Fruit fly (Drosophila melanogaster): ENCODE data around the gene Pxt.
A peak's percentile ranks its signal among the peaks of the same experiment; 100 is the strongest.

Pxt gene

dm6 chr3R:17670857-17671336 is 48.4 kb upstream of the Pxt start, which contains the start of the genes CG7523 and Mps1 (continued):
- no peak for TF ChIP-seq CG2129 (GFP tag; IDR thresholded peaks at IDR 0.05; ENCODE audit: partially characterized antibody)
- no peak for TF ChIP-seq B-H2 (GFP tag; optimal IDR thresholded peaks at IDR 0.05)
- TF ChIP-seq gt (GFP tag; IDR thresholded peaks at IDR 0.05), result no peak
- no peak for TF ChIP-seq wek (GFP tag; optimal IDR thresholded peaks at IDR 0.05)
- no peak for TF ChIP-seq unpg (GFP tag; optimal IDR thresholded peaks at IDR 0.05)
- TF ChIP-seq CG15514 (GFP tag; optimal IDR thresholded peaks at IDR 0.05), result peak; percentile 73
- peak; percentile 79 for TF ChIP-seq CG12391 (tag; optimal IDR thresholded peaks at IDR 0.05)
- TF ChIP-seq slou (GFP tag; optimal IDR thresholded peaks at IDR 0.05), result no peak
- TF ChIP-seq Ada2b (GFP tag; IDR thresholded peaks at IDR 0.05), result no peak
- TF ChIP-seq CG1647 (GFP tag; optimal IDR thresholded peaks at IDR 0.05), result no peak
- peak; percentile 30; the same call in 1 of the 2 replicates for TF ChIP-seq amos (GFP tag; IDR thresholded peaks at IDR 0.05; ENCODE audit: partially characterized antibody)
- TF ChIP-seq al (GFP tag; IDR thresholded peaks at IDR 0.05), result no peak
- no peak for TF ChIP-seq seq (GFP tag; IDR thresholded peaks at IDR 0.05)
- no peak for TF ChIP-seq CG10565 (GFP tag; optimal IDR thresholded peaks at IDR 0.05)
- no peak for TF ChIP-seq CG11456 (GFP tag; IDR thresholded peaks at IDR 0.05)
- TF ChIP-seq C15 (GFP tag; IDR thresholded peaks at IDR 0.05), result no peak
- no peak for TF ChIP-seq nerfin-1 (tag; optimal IDR thresholded peaks at IDR 0.05)
- peak; percentile 10 for TF ChIP-seq CG15696 (tag; optimal IDR thresholded peaks at IDR 0.05)
- TF ChIP-seq CG16779 (GFP tag; IDR thresholded peaks at IDR 0.05), result no peak
- TF ChIP-seq maf-S (GFP tag; optimal IDR thresholded peaks at IDR 0.05), result no peak
- no peak for TF ChIP-seq Meics (GFP tag; optimal IDR thresholded peaks at IDR 0.05)
- TF ChIP-seq Gug (GFP tag; IDR thresholded peaks at IDR 0.05), result no peak
- peak; percentile 68 for TF ChIP-seq CG12659 (GFP tag; optimal IDR thresholded peaks at IDR 0.05)
- TF ChIP-seq Dp (GFP tag; optimal IDR thresholded peaks at IDR 0.05), result peak; percentile 78
- peak; percentile 66 for TF ChIP-seq CG1603 (tag; optimal IDR thresholded peaks at IDR 0.05)
- no peak for TF ChIP-seq pnt (GFP tag; optimal IDR thresholded peaks at IDR 0.05)
- TF ChIP-seq CG2120 (GFP tag; optimal IDR thresholded peaks at IDR 0.05), result no peak
- no peak for TF ChIP-seq CG12769 (tag; optimal IDR thresholded peaks at IDR 0.05)
- TF ChIP-seq sob (GFP tag; IDR thresholded peaks at IDR 0.05), result no peak
- no peak for TF ChIP-seq CG10321 (GFP tag; IDR thresholded peaks at IDR 0.05)
- no peak for TF ChIP-seq E2f1 (GFP tag; IDR thresholded peaks at IDR 0.05)
- peak; percentile 43 for TF ChIP-seq Sry-δ (GFP tag; optimal IDR thresholded peaks at IDR 0.05)
- TF ChIP-seq Drgx (GFP tag; IDR thresholded peaks at IDR 0.05), result no peak
- no peak for TF ChIP-seq mld (GFP tag; IDR thresholded peaks at IDR 0.05; ENCODE audit: partially characterized antibody)
- no peak for TF ChIP-seq ac (GFP tag; optimal IDR thresholded peaks at IDR 0.05)
- no peak for TF ChIP-seq fd3F (GFP tag; optimal IDR thresholded peaks at IDR 0.05)
- no peak for TF ChIP-seq HLH3B (GFP tag; IDR thresholded peaks at IDR 0.05)
- TF ChIP-seq croc (GFP tag; conservative IDR thresholded peaks at IDR 0.05), result no peak
- TF ChIP-seq run (tag; optimal IDR thresholded peaks at IDR 0.05), result no peak
- TF ChIP-seq CG18011 (GFP tag; optimal IDR thresholded peaks at IDR 0.05), result no peak
- TF ChIP-seq Bdp1 (GFP tag; optimal IDR thresholded peaks at IDR 0.05), result no peak
- TF ChIP-seq Hsf (GFP tag; optimal IDR thresholded peaks at IDR 0.05), result no peak
- TF ChIP-seq fd102C (GFP tag; optimal IDR thresholded peaks at IDR 0.05), result no peak
- no peak for TF ChIP-seq CG1602 (GFP tag; optimal IDR thresholded peaks at IDR 0.05)
- TF ChIP-seq CG4404 (GFP tag; IDR thresholded peaks at IDR 0.05), result no peak
- no peak for TF ChIP-seq tll (GFP tag; optimal IDR thresholded peaks at IDR 0.05)
- no peak for TF ChIP-seq bab2 (GFP tag; optimal IDR thresholded peaks at IDR 0.05)
- no peak for TF ChIP-seq emc (GFP tag; optimal IDR thresholded peaks at IDR 0.05)
- TF ChIP-seq knrl (GFP tag; IDR thresholded peaks at IDR 0.05; ENCODE audit: partially characterized antibody), result 0 out of 3 replicates have a peak, but pooled peaks have one; percentile 26
- no peak for TF ChIP-seq ranshi (GFP tag; IDR thresholded peaks at IDR 0.05)
- TF ChIP-seq Gsc (GFP tag; IDR thresholded peaks at IDR 0.05), result no peak

All from whole organism, embryonic.